Worm (Caenorhabditis elegans) whole organism, late embryonic: ENCODE results near the gene arrd-9.

Experiments
- K02D7.2 ChIP-seq: sonication (generic microtip); optimal IDR thresholded peaks from 2 replicates; lab custom pipeline; 2017; ENCODE audit warnings: mild to moderate bottlenecking, missing genetic modification characterization, missing compliant biosample characterization
- K09A11.1 ChIP-seq: sonication (generic microtip); optimal IDR thresholded peaks from 2 replicates; lab custom pipeline; 2017; ENCODE audit warnings: antibody characterized with exemption, mild to moderate bottlenecking, missing genetic modification characterization, missing compliant biosample characterization; ENCODE audit not compliant: insufficient read depth
- Y22D7AL.16 ChIP-seq: sonication (generic microtip); optimal IDR thresholded peaks from 2 replicates; lab custom pipeline; 2016; ENCODE audit warnings: missing genetic modification characterization, missing compliant biosample characterization
- ceh-14 ChIP-seq: sonication (generic microtip); optimal IDR thresholded peaks from 2 replicates; lab custom pipeline; 2016; ENCODE audit warnings: missing genotype, missing genetic modification characterization, missing compliant biosample characterization
- ceh-18 ChIP-seq: sonication (generic microtip); optimal IDR thresholded peaks from 2 replicates; lab custom pipeline; 2016; ENCODE audit warnings: missing genetic modification characterization, missing compliant biosample characterization
- ceh-19 ChIP-seq: fragments of 200-800 bp; sonication (Bioruptor generic); optimal IDR thresholded peaks from 2 replicates; lab custom pipeline; 2018; ENCODE audit warnings: mild to moderate bottlenecking, missing genetic modification characterization, missing compliant biosample characterization
- ceh-2 ChIP-seq: sonication (generic microtip); optimal IDR thresholded peaks from 2 replicates; lab custom pipeline; 2016; ENCODE audit warnings: missing genotype, missing genetic modification characterization, missing compliant biosample characterization
- ceh-22 ChIP-seq: sonication (generic microtip); optimal IDR thresholded peaks from 2 replicates; lab custom pipeline; 2017; ENCODE audit warnings: missing biosample characterization, missing genetic modification characterization
- ceh-24 ChIP-seq: sonication (generic microtip); optimal IDR thresholded peaks from 2 replicates; lab custom pipeline; 2016; ENCODE audit warnings: mild to moderate bottlenecking, missing genetic modification characterization, missing compliant biosample characterization
- ceh-31 ChIP-seq: sonication (generic microtip); optimal IDR thresholded peaks from 2 replicates; lab custom pipeline; 2016; ENCODE audit warnings: missing genetic modification characterization, missing compliant biosample characterization
- ceh-34 ChIP-seq: sonication (generic microtip); optimal IDR thresholded peaks from 2 replicates; lab custom pipeline; 2016; ENCODE audit warnings: mild to moderate bottlenecking, missing genetic modification characterization, missing compliant biosample characterization
- ceh-45 ChIP-seq: fragments of 200-800 bp; sonication (Bioruptor generic); IDR thresholded peaks from 2 replicates; pipeline ENCODE4 v1.3.6; 2022; ENCODE audit warnings: missing genetic modification reagents, missing genetic modification characterization, missing compliant biosample characterization
- ceh-48 ChIP-seq: sonication (generic microtip); optimal IDR thresholded peaks from 2 replicates; lab custom pipeline; 2016; ENCODE audit warnings: missing genetic modification characterization, inconsistent platforms, missing compliant biosample characterization
- ceh-9 ChIP-seq: sonication (generic microtip); optimal IDR thresholded peaks from 2 replicates; lab custom pipeline; 2016; ENCODE audit warnings: mild to moderate bottlenecking, missing genetic modification characterization, inconsistent platforms, missing compliant biosample characterization
- che-1 ChIP-seq: sonication (generic microtip); optimal IDR thresholded peaks from 2 replicates; lab custom pipeline; 2016; ENCODE audit warnings: mild to moderate bottlenecking, missing genetic modification characterization, missing compliant biosample characterization
- dve-1 ChIP-seq: sonication (generic microtip); optimal IDR thresholded peaks from 2 replicates; lab custom pipeline; 2017; ENCODE audit warnings: antibody characterized with exemption, mild to moderate bottlenecking, missing genetic modification characterization, missing compliant biosample characterization
- elt-4 ChIP-seq: sonication (generic microtip); optimal IDR thresholded peaks from 2 replicates; lab custom pipeline; 2016; ENCODE audit warnings: missing genetic modification characterization, missing compliant biosample characterization
- fax-1 ChIP-seq: sonication (generic microtip); optimal IDR thresholded peaks from 2 replicates; lab custom pipeline; 2016; ENCODE audit warnings: missing genotype, missing genetic modification characterization, missing compliant biosample characterization
- fkh-10 ChIP-seq: fragments of 150-350 bp; optimal IDR thresholded peaks from 2 replicates; lab custom pipeline; 2014; ENCODE audit warnings: missing biosample characterization, missing genetic modification reagents, missing genetic modification characterization
- fkh-6 ChIP-seq: sonication (generic microtip); optimal IDR thresholded peaks from 2 replicates; lab custom pipeline; 2016; ENCODE audit warnings: missing genetic modification characterization, missing compliant biosample characterization
- hlh-13 ChIP-seq: fragments of 200-800 bp; sonication (Bioruptor generic); optimal IDR thresholded peaks from 2 replicates; lab custom pipeline; 2018; ENCODE audit warnings: mild to moderate bottlenecking, missing genetic modification characterization, missing compliant biosample characterization
- hlh-15 ChIP-seq: sonication (generic microtip); optimal IDR thresholded peaks from 2 replicates; lab custom pipeline; 2016; ENCODE audit warnings: missing genetic modification characterization, missing compliant biosample characterization
- lim-6 ChIP-seq: sonication (generic microtip); optimal IDR thresholded peaks from 2 replicates; lab custom pipeline; 2016; ENCODE audit warnings: missing genetic modification characterization, missing compliant biosample characterization
- nfya-1 ChIP-seq: sonication (generic microtip); optimal IDR thresholded peaks from 2 replicates; lab custom pipeline; 2017; ENCODE audit warnings: missing genetic modification characterization, mild to moderate bottlenecking, missing compliant biosample characterization, antibody characterized with exemption, moderate library complexity
- nhr-11 ChIP-seq: fragments of 150-350 bp; optimal IDR thresholded peaks from 2 replicates; lab custom pipeline; 2014; ENCODE audit warnings: missing biosample characterization, missing genetic modification characterization
- nhr-232 ChIP-seq: sonication (generic microtip); optimal IDR thresholded peaks from 2 replicates; lab custom pipeline; 2016; ENCODE audit warnings: missing genetic modification characterization, missing compliant biosample characterization
- pat-9 ChIP-seq: fragments of 200-800 bp; sonication (Bioruptor generic); optimal IDR thresholded peaks from 2 replicates; lab custom pipeline; 2018; ENCODE audit warnings: mild to moderate bottlenecking, missing genetic modification characterization, moderate library complexity, missing compliant biosample characterization
- pax-1 ChIP-seq: fragments of 150-350 bp; optimal IDR thresholded peaks from 2 replicates; lab custom pipeline; 2014; ENCODE audit warnings: missing biosample characterization, missing genetic modification characterization
- pqm-1 ChIP-seq: sonication (generic microtip); optimal IDR thresholded peaks from 2 replicates; lab custom pipeline; 2016; ENCODE audit warnings: missing genetic modification characterization, missing compliant biosample characterization
- rnt-1 ChIP-seq: sonication (generic microtip); optimal IDR thresholded peaks from 2 replicates; lab custom pipeline; 2016; ENCODE audit warnings: missing genetic modification characterization, missing compliant biosample characterization
- sox-4 ChIP-seq: sonication (generic microtip); optimal IDR thresholded peaks from 2 replicates; lab custom pipeline; 2017; ENCODE audit warnings: mild to moderate bottlenecking, missing genetic modification characterization, inconsistent platforms, missing compliant biosample characterization
- syd-9 ChIP-seq: sonication (generic microtip); optimal IDR thresholded peaks from 2 replicates; lab custom pipeline; 2016; ENCODE audit warnings: mild to moderate bottlenecking, missing genetic modification characterization, moderate library complexity, missing compliant biosample characterization
- unc-3 ChIP-seq, 2 experiments: fragments of 200-800 bp in 1 of 2; sonication (Bioruptor generic) in 1 of 2; sonication (generic microtip) in 1 of 2; conservative IDR thresholded peaks in 1 of 2; optimal IDR thresholded peaks in 1 of 2; 2 replicates each; pipeline versions ENCODE4 v1.3.6 to Lab custom; 2016 to 2022; ENCODE audit warnings: missing compliant biosample characterization in 2 of 2, missing genetic modification characterization in 2 of 2, missing genetic modification reagents in 1 of 2
- ztf-16 ChIP-seq: sonication (generic microtip); optimal IDR thresholded peaks from 2 replicates; lab custom pipeline; 2017; ENCODE audit warnings: missing genetic modification characterization, missing compliant biosample characterization

The arrd-9 gene

DNA sequence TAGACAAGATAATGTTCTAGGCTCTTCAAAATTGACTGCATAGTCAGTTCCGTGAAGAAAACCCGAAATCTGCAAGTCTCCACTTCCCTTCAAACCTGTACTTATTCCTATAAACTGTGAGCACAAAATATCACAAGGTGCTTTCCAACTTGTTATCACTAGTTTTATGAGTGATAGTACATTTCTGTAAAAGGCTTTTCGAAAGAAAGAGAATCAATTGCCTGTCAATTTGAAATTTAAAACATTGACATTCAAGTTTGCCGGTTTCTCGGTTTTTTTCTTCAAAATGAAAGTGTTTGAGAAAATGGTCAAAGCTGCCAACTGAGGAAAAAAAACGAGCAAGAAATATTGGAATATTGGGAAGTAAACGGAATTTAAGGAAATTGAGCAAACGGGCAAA, 37.3 kb upstream of the arrd-9 start:
- no peak for TF ChIP-seq ceh-18 (tag; lab: Kevin White, UChicago)
- no peak for TF ChIP-seq ceh-22 (tag; lab: Kevin White, UChicago)
- TF ChIP-seq ceh-48 (tag; lab: Kevin White, UChicago): no peak
- no peak for TF ChIP-seq pat-9 (tag; lab: Kevin White, UChicago)
- TF ChIP-seq ztf-16 (tag; lab: Kevin White, UChicago): no peak
- TF ChIP-seq Y22D7AL.16 (tag; lab: Kevin White, UChicago): no peak
- TF ChIP-seq ceh-31 (tag; lab: Kevin White, UChicago): no peak
- TF ChIP-seq rnt-1 (tag; lab: Kevin White, UChicago): no peak
- TF ChIP-seq ceh-14 (tag; lab: Kevin White, UChicago): no peak
- TF ChIP-seq nhr-11 (tag; lab: Kevin White, UChicago): no peak
- TF ChIP-seq hlh-15 (tag; lab: Kevin White, UChicago): no peak
- no peak for TF ChIP-seq nfya-1 (tag; lab: Kevin White, UChicago)
- no peak for TF ChIP-seq dve-1 (tag; lab: Kevin White, UChicago)

DNA sequence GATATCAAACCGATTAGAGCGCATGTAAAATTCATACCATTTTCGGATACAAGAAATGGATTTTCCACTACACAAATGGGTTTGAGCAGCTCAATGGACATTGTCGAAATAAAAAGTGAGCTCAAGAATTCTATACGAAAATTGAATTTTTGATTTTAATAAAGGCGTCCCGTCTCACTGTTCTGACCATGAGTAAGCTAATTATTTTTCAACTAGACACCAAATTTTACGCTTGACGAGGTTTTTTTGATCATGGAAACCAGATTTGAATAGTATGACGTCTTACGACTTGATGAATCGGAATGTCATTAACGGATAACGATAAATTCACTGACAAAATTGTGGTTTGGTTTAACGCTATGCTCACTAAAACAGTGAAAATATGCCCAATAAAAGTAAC, 35.6 kb upstream of the arrd-9 start, which contains the start of gene srh-61:
srh-61 (minus strand) TSS at position 101 of the 400 bp plus-strand sequence.
- TF ChIP-seq rnt-1 (tag; lab: Kevin White, UChicago): no peak
- no peak for TF ChIP-seq fkh-6 (tag; lab: Kevin White, UChicago)
- TF ChIP-seq Y22D7AL.16 (tag; lab: Kevin White, UChicago): no peak
- no peak for TF ChIP-seq sox-4 (tag; lab: Kevin White, UChicago)
- TF ChIP-seq, all 69 proteins: peak for 0

DNA sequence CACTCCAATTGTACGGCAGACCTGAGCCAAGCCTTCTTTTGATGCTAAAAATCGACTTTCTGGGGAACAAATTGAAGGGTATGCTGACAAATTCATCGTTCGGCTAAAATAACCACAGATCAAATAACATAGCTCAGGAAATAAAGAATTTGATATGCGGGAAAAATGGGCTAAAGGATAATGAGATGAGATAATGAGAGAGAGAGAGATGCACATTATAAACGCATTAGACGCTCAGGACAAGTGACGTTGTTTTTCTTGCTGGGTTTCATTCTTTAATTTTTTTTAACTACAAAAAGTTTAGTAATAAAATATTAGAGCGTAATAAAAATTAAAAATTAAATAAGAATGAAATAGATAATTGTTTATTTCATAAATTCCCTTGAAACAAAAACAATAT, 33.9 kb upstream of the arrd-9 start, which contains the start of gene srh-69:
srh-69 (minus strand) TSS at position 101 of the 400 bp plus-strand sequence.
- TF ChIP-seq elt-4 (tag; lab: Kevin White, UChicago): no peak
- TF ChIP-seq ceh-18 (tag; lab: Kevin White, UChicago): no peak
- no peak for TF ChIP-seq pqm-1 (tag; lab: Kevin White, UChicago)
- TF ChIP-seq fax-1: no peak
- no peak for TF ChIP-seq lim-6
- TF ChIP-seq dve-1 (tag; lab: Kevin White, UChicago): no peak
- TF ChIP-seq che-1 (tag; lab: Kevin White, UChicago): no peak
- no peak for TF ChIP-seq K02D7.2
- TF ChIP-seq hlh-13: no peak
- TF ChIP-seq pax-1 (tag; lab: Kevin White, UChicago): no peak
- no peak for TF ChIP-seq ceh-9 (tag; lab: Kevin White, UChicago)
- TF ChIP-seq syd-9 (tag; lab: Kevin White, UChicago): no peak
- TF ChIP-seq pat-9 (tag; lab: Kevin White, UChicago): no peak
- TF ChIP-seq ceh-24 (tag; lab: Kevin White, UChicago): no peak
- no peak for TF ChIP-seq nfya-1 (tag; lab: Kevin White, UChicago)
- TF ChIP-seq ceh-2: no peak
- TF ChIP-seq ceh-19 (GFP tag; lab: Kevin White, UChicago): no peak
- no peak for TF ChIP-seq nhr-11 (tag; lab: Kevin White, UChicago)
- no peak for TF ChIP-seq ceh-34 (tag; lab: Kevin White, UChicago)
- TF ChIP-seq nhr-232 (tag; lab: Kevin White, UChicago): no peak

DNA sequence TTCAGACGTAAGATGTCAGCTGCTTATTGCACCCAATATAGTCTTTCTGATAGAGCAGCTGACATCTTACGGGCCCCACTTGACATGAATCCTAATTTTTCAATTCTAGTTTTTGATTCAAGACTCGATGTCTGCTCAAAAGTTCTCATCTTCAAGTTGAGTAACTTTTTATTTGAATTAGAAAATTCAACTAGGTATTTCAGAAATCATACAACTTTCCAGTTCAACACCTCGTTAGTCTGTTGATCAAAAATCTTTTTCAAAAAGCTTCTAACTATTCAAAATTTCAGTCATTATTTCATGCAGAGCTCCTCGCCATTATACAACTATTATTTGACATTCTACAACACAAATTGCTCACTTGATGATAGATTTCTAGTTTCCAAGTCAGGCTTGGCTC, 31.2 kb upstream of the arrd-9 start, which contains the start of gene srh-73:
srh-73 (plus strand) TSS at position 301 of the 400 bp plus-strand sequence.
- TF ChIP-seq K09A11.1: no peak

DNA sequence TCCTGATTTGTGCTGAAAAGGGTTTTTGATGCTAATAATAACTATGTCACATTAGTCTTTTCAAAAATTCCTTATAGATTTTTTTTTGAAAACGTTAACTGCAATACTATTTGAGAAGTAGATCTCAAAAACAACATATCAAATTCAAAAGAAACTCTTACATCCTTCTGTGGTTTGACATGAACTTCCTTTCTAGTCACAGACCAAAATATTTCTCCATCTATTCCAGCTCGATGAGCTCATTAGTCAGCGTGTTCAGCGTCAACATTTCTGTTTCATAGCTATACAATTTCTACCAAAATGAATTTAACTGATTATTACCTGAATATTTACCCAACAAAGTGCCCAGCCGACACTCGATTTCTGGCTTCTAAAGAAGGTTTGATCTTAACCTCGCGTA, 27.9 kb upstream of the arrd-9 start, which contains the start of gene srh-67:
srh-67 (plus strand) TSS at position 301 of the 400 bp plus-strand sequence.
- TF ChIP-seq pax-1 (tag; lab: Kevin White, UChicago): no peak
- no peak for TF ChIP-seq ceh-45
- no peak for TF ChIP-seq unc-3 (GFP tag; conservative IDR thresholded peaks at IDR 0.05; lab: Robert Waterston, UW)
- no peak for TF ChIP-seq unc-3 (tag; optimal IDR thresholded peaks at IDR 0.05; lab: Kevin White, UChicago)
- no peak for TF ChIP-seq fkh-10 (GFP tag; lab: Kevin White, UChicago)
